Fruit fly (Drosophila melanogaster) whole organism, embryonic: ENCODE results near the gene cl.

Experiments used
- Adf1 ChIP-seq: fragments of 200-800 bp; sonication (Bioruptor generic); IDR thresholded peaks from 2 replicates; pipeline ENCODE4 v1.3.6; 2022; ENCODE audit warnings: missing biosample characterization, missing genetic modification characterization
- B-H2 ChIP-seq: fragments of 200-800 bp; sonication (Bioruptor generic); optimal IDR thresholded peaks from 2 replicates; lab custom pipeline; 2018; ENCODE audit warnings: missing biosample characterization, mild to moderate bottlenecking, missing genetic modification characterization
- CG10209 ChIP-seq: fragments of 200-800 bp; sonication (Bioruptor generic); optimal IDR thresholded peaks from 3 replicates; lab custom pipeline; 2017; ENCODE audit warnings: missing biosample characterization, mild to moderate bottlenecking, missing genetic modification characterization, missing genetic modification reagents
- CG10654 ChIP-seq: fragments of 200-800 bp; sonication (Bioruptor generic); optimal IDR thresholded peaks from 2 replicates; lab custom pipeline; 2016; ENCODE audit warnings: missing biosample characterization, missing genetic modification characterization
- CG11398 ChIP-seq: fragments of 200-800 bp; sonication (Bioruptor generic); optimal IDR thresholded peaks from 2 replicates; lab custom pipeline; 2016; ENCODE audit warnings: missing biosample characterization, missing genetic modification characterization
- CG11504 ChIP-seq: fragments of 200-800 bp; sonication (Bioruptor generic); optimal IDR thresholded peaks from 3 replicates; lab custom pipeline; 2019; ENCODE audit warnings: missing biosample characterization, mild to moderate bottlenecking, missing genetic modification characterization, moderate library complexity
- CG13287 ChIP-seq: fragments of 200-800 bp; sonication (Bioruptor generic); IDR thresholded peaks from 2 replicates; pipeline ENCODE4 v1.3.6; 2022; ENCODE audit warnings: missing biosample characterization, missing genetic modification characterization; ENCODE audit not compliant: partially characterized antibody
- CG15514 ChIP-seq: fragments of 200-800 bp; sonication (Bioruptor generic); optimal IDR thresholded peaks from 3 replicates; lab custom pipeline; 2017; ENCODE audit warnings: missing biosample characterization, missing genetic modification characterization, mild to moderate bottlenecking, moderate library complexity, missing genetic modification reagents
- CG33557 ChIP-seq: fragments of 200-800 bp; sonication (Bioruptor generic); optimal IDR thresholded peaks from 2 replicates; lab custom pipeline; 2019; ENCODE audit warnings: missing biosample characterization, mild to moderate bottlenecking, missing genetic modification characterization, moderate library complexity
- CG3838 ChIP-seq: fragments of 200-800 bp; sonication (Bioruptor generic); optimal IDR thresholded peaks from 3 replicates; lab custom pipeline; 2016; ENCODE audit warnings: missing biosample characterization, missing genetic modification characterization
- CG43689 ChIP-seq: fragments of 200-800 bp; sonication (Bioruptor generic); IDR thresholded peaks from 2 replicates; pipeline ENCODE4 v1.3.6; 2022; ENCODE audit warnings: missing biosample characterization, missing genetic modification characterization
- CG4707 ChIP-seq: fragments of 200-800 bp; sonication (Bioruptor generic); optimal IDR thresholded peaks from 2 replicates; lab custom pipeline; 2018; ENCODE audit warnings: missing biosample characterization, mild to moderate bottlenecking, missing genetic modification characterization, moderate library complexity
- CG4730 ChIP-seq: fragments of 200-800 bp; sonication (Bioruptor generic); IDR thresholded peaks from 2 replicates; pipeline ENCODE4 v1.3.6; 2022; ENCODE audit warnings: missing biosample characterization, missing genetic modification characterization
- CG5180 ChIP-seq: fragments of 200-800 bp; sonication (Bioruptor generic); optimal IDR thresholded peaks from 3 replicates; lab custom pipeline; 2017; ENCODE audit warnings: missing biosample characterization, missing genetic modification characterization, mild to moderate bottlenecking, moderate library complexity, missing genetic modification reagents
- CG6854 ChIP-seq: fragments of 200-800 bp; sonication (Bioruptor generic); optimal IDR thresholded peaks from 3 replicates; lab custom pipeline; 2017; ENCODE audit warnings: missing biosample characterization, mild to moderate bottlenecking, missing genetic modification characterization
- CG7556 ChIP-seq: fragments of 200-800 bp; sonication (Bioruptor generic); optimal IDR thresholded peaks from 2 replicates; lab custom pipeline; 2017; ENCODE audit warnings: missing biosample characterization, mild to moderate bottlenecking, missing genetic modification characterization
- CG7786 ChIP-seq: fragments of 200-800 bp; sonication (Bioruptor generic); optimal IDR thresholded peaks from 2 replicates; lab custom pipeline; 2016; ENCODE audit warnings: missing biosample characterization, missing genetic modification characterization
- CG8359 ChIP-seq: fragments of 200-800 bp; sonication (Bioruptor generic); optimal IDR thresholded peaks from 2 replicates; lab custom pipeline; 2017; ENCODE audit warnings: missing biosample characterization, mild to moderate bottlenecking, missing genetic modification characterization, borderline replicate concordance
- CG8765 ChIP-seq: fragments of 200-800 bp; sonication (Bioruptor generic); IDR thresholded peaks from 2 replicates; pipeline ENCODE4 v1.3.6; 2022; ENCODE audit warnings: missing biosample characterization, missing genetic modification characterization
- Deaf1 ChIP-seq: fragments of 200-800 bp; optimal IDR thresholded peaks from 3 replicates; lab custom pipeline; 2019; ENCODE audit warnings: missing biosample characterization, mild to moderate bottlenecking, missing genetic modification characterization, moderate library complexity
- Dll ChIP-seq: fragments of 200-800 bp; sonication (Bioruptor generic); IDR thresholded peaks from 4 replicates; pipeline ENCODE4 v1.3.6; 2022; ENCODE audit warnings: missing biosample characterization, missing genetic modification characterization; ENCODE audit not compliant: partially characterized antibody
- Dref ChIP-seq: fragments of 200-800 bp; sonication (Bioruptor generic); IDR thresholded peaks from 2 replicates; pipeline ENCODE4 v1.3.6; 2022; ENCODE audit warnings: missing biosample characterization, missing genetic modification characterization
- E2f2 ChIP-seq: fragments of 200-800 bp; sonication (Bioruptor generic); IDR thresholded peaks from 2 replicates; pipeline ENCODE4 v1.3.6; 2022; ENCODE audit warnings: missing biosample characterization, missing genetic modification characterization
- Gsc ChIP-seq: fragments of 200-800 bp; sonication (Bioruptor generic); IDR thresholded peaks from 2 replicates; pipeline ENCODE4 v1.3.6; 2022; ENCODE audit warnings: missing biosample characterization, missing genetic modification characterization
- HmgZ ChIP-seq: fragments of 200-800 bp; sonication (Bioruptor generic); optimal IDR thresholded peaks from 2 replicates; lab custom pipeline; 2018; ENCODE audit warnings: missing biosample characterization, mild to moderate bottlenecking, missing genetic modification characterization
- Hr39 ChIP-seq: fragments of >200 bp; optimal IDR thresholded peaks from 2 replicates; lab custom pipeline; 2017
- Lim3 ChIP-seq: fragments of 200-800 bp; sonication (Bioruptor generic); IDR thresholded peaks from 2 replicates; pipeline ENCODE4 v1.3.6; 2022; ENCODE audit warnings: missing biosample characterization, missing genetic modification characterization
- MBD-R2 ChIP-seq: fragments of 200-800 bp; sonication (Bioruptor generic); IDR thresholded peaks from 2 replicates; pipeline ENCODE4 v1.3.6; 2022; ENCODE audit warnings: missing biosample characterization, missing genetic modification characterization
- MTF-1 ChIP-seq: fragments of 200-800 bp; sonication (Bioruptor generic); optimal IDR thresholded peaks from 2 replicates; lab custom pipeline; 2018; ENCODE audit warnings: missing biosample characterization, mild to moderate bottlenecking, missing genetic modification characterization, borderline replicate concordance
- Mad ChIP-seq: fragments of 200-800 bp; sonication (Bioruptor generic); optimal IDR thresholded peaks from 2 replicates; lab custom pipeline; 2016; ENCODE audit warnings: missing biosample characterization, missing genetic modification characterization
- Scr ChIP-seq: fragments of 200-800 bp; sonication (Bioruptor generic); IDR thresholded peaks from 2 replicates; pipeline ENCODE4 v1.3.6; 2022; ENCODE audit warnings: missing biosample characterization, missing genetic modification characterization; ENCODE audit not compliant: partially characterized antibody
- Trl ChIP-seq, 3 experiments: fragments of >200 bp in 2 of 3; fragments of 200-800 bp in 1 of 3; sonication (Bioruptor generic) in 1 of 3; optimal IDR thresholded peaks; 2 replicates in 1 of 3; 3 replicates in 2 of 3; lab custom pipeline; 2016 to 2017; ENCODE audit warnings: missing biosample characterization in 1 of 3, missing genetic modification characterization in 1 of 3
- Vsx1 ChIP-seq: fragments of 200-800 bp; sonication (Bioruptor generic); optimal IDR thresholded peaks from 2 replicates; lab custom pipeline; 2017; ENCODE audit warnings: missing biosample characterization, mild to moderate bottlenecking, missing genetic modification characterization, missing genetic modification reagents
- aop ChIP-seq: fragments of 200-800 bp; sonication (Bioruptor generic); IDR thresholded peaks from 2 replicates; pipeline ENCODE4 v1.3.6; 2022; ENCODE audit warnings: missing biosample characterization, missing genetic modification characterization
- danr ChIP-seq: fragments of 200-800 bp; sonication (Bioruptor generic); IDR thresholded peaks from 2 replicates; pipeline ENCODE4 v1.3.6; 2022; ENCODE audit warnings: missing biosample characterization, missing genetic modification characterization
- dmrt99B ChIP-seq: fragments of 200-800 bp; sonication (Bioruptor generic); optimal IDR thresholded peaks from 2 replicates; lab custom pipeline; 2018; ENCODE audit warnings: missing biosample characterization, mild to moderate bottlenecking, missing genetic modification characterization, moderate library complexity
- emc ChIP-seq: fragments of 200-800 bp; sonication (Bioruptor generic); optimal IDR thresholded peaks from 2 replicates; lab custom pipeline; 2016; ENCODE audit warnings: missing biosample characterization, missing genetic modification characterization
- ems ChIP-seq: fragments of 200-800 bp; sonication (Bioruptor generic); optimal IDR thresholded peaks from 3 replicates; lab custom pipeline; 2016; ENCODE audit warnings: missing biosample characterization, missing genetic modification characterization
- gcm2 ChIP-seq: fragments of 200-800 bp; sonication (Bioruptor generic); optimal IDR thresholded peaks from 2 replicates; lab custom pipeline; 2016; ENCODE audit warnings: missing biosample characterization, missing genetic modification characterization
- grn ChIP-seq: fragments of 200-800 bp; sonication (Bioruptor generic); optimal IDR thresholded peaks from 3 replicates; lab custom pipeline; 2017; ENCODE audit warnings: missing biosample characterization, missing genetic modification characterization
- hkb ChIP-seq, 2 experiments: fragments of 200-800 bp in 1 of 2; fragments of >200 bp in 1 of 2; sonication (Bioruptor generic) in 1 of 2; IDR thresholded peaks in 1 of 2; optimal IDR thresholded peaks in 1 of 2; 2 replicates each; pipeline versions ENCODE4 v1.3.6 to Lab custom; 2017 to 2022; ENCODE audit warnings: missing biosample characterization in 1 of 2, missing genetic modification characterization in 1 of 2
- mam ChIP-seq: fragments of 200-800 bp; sonication (Bioruptor generic); optimal IDR thresholded peaks from 3 replicates; lab custom pipeline; 2016; ENCODE audit warnings: missing biosample characterization, missing genetic modification characterization
- phol ChIP-seq: fragments of 200-800 bp; sonication (Bioruptor generic); optimal IDR thresholded peaks from 3 replicates; lab custom pipeline; 2018; ENCODE audit warnings: missing biosample characterization, mild to moderate bottlenecking, missing genetic modification characterization, moderate library complexity
- pita ChIP-seq: fragments of 200-800 bp; sonication (Bioruptor generic); optimal IDR thresholded peaks from 2 replicates; lab custom pipeline; 2017; ENCODE audit warnings: missing biosample characterization, mild to moderate bottlenecking, missing genetic modification characterization
- pnt ChIP-seq: fragments of 200-800 bp; sonication (Bioruptor generic); optimal IDR thresholded peaks from 3 replicates; lab custom pipeline; 2016; ENCODE audit warnings: missing biosample characterization, missing genetic modification characterization
- salm ChIP-seq: fragments of 200-800 bp; sonication (Bioruptor generic); optimal IDR thresholded peaks from 2 replicates; lab custom pipeline; 2018; ENCODE audit warnings: missing biosample characterization, mild to moderate bottlenecking, missing genetic modification characterization
- sens-2 ChIP-seq: fragments of 200-800 bp; sonication (Bioruptor generic); IDR thresholded peaks from 2 replicates; pipeline ENCODE4 v1.3.6; 2022; ENCODE audit warnings: missing biosample characterization, missing genetic modification characterization
- sr ChIP-seq: fragments of 200-800 bp; sonication (Bioruptor generic); IDR thresholded peaks from 3 replicates; pipeline ENCODE4 v1.3.6; 2022; ENCODE audit warnings: missing biosample characterization, missing genetic modification characterization
- tin ChIP-seq: fragments of 200-800 bp; sonication (Bioruptor generic); optimal IDR thresholded peaks from 3 replicates; lab custom pipeline; 2016; ENCODE audit warnings: missing biosample characterization, missing genetic modification characterization
- yki ChIP-seq: fragments of >200 bp; optimal IDR thresholded peaks from 3 replicates; lab custom pipeline; 2018
- zen ChIP-seq: fragments of 200-800 bp; sonication (Bioruptor generic); optimal IDR thresholded peaks from 3 replicates; lab custom pipeline; 2018; ENCODE audit warnings: missing biosample characterization, mild to moderate bottlenecking, missing genetic modification characterization, moderate library complexity

The cl gene

dm6 chr2L:5519846-5520384, at the start of gene cl, which contains the start of gene CG7382 (continued):
- TF ChIP-seq CG10209 (GFP tag; lab: Kevin White, UChicago) (peak; percentile 2), CG8359 (GFP tag; lab: Kevin White, UChicago) (no peak), CG4730 (GFP tag; lab: Robert Waterston, UW) (no peak), CG13287 (no peak), CG33557 (GFP tag; lab: Kevin White, UChicago) (no peak), Trl (optimal IDR thresholded peaks at IDR 0.05; lab: Kevin White, UChicago) (no peak), Trl (GFP tag; optimal IDR thresholded peaks at IDR 0.05; lab: Kevin White, UChicago) (no peak), aop (GFP tag; lab: Robert Waterston, UW) (no peak), emc (GFP tag; lab: Kevin White, UChicago) (no peak), CG11398 (no peak), mam (peak; percentile 16), Dll (GFP tag; lab: Robert Waterston, UW) (no peak), CG8765 (GFP tag; lab: Robert Waterston, UW) (no peak), CG6854 (no peak), Gsc (GFP tag; lab: Robert Waterston, UW) (no peak), dmrt99B (tag; lab: Kevin White, UChicago) (peak; percentile 34), sens-2 (GFP tag; lab: Robert Waterston, UW) (no peak), MBD-R2 (GFP tag; lab: Robert Waterston, UW) (peak; percentile 38; the same call in 1 of the 2 replicates), yki (lab: Kevin White, UChicago) (no peak), gcm2 (no peak), CG7556 (GFP tag; lab: Kevin White, UChicago) (peak; percentile 27), B-H2 (GFP tag; lab: Kevin White, UChicago) (peak; percentile 28), CG4707 (GFP tag; lab: Kevin White, UChicago) (no peak), CG15514 (GFP tag; lab: Kevin White, UChicago) (peak; percentile 41), phol (tag; lab: Kevin White, UChicago) (peak; percentile 72), CG3838 (no peak), CG5180 (GFP tag; lab: Kevin White, UChicago) (no peak), salm (tag; lab: Kevin White, UChicago) (no peak), Vsx1 (GFP tag; lab: Kevin White, UChicago) (no peak), CG7786 (GFP tag; lab: Kevin White, UChicago) (no peak), Scr (GFP tag; lab: Robert Waterston, UW) (no peak), Hr39 (no peak), CG43689 (GFP tag; lab: Robert Waterston, UW) (no peak), pnt (GFP tag; lab: Kevin White, UChicago) (no peak), tin (peak; percentile 45), Deaf1 (tag; lab: Kevin White, UChicago) (no peak), ems (GFP tag; lab: Kevin White, UChicago) (no peak), sr (GFP tag; lab: Robert Waterston, UW) (no peak), grn (GFP tag; lab: Kevin White, UChicago) (no peak), pita (GFP tag; lab: Kevin White, UChicago) (no peak), CG11504 (peak; percentile 69), Mad (no peak), Adf1 (no peak), HmgZ (tag; lab: Kevin White, UChicago) (no peak), E2f2 (peak; percentile 22; the same call in 1 of the 2 replicates), danr (GFP tag; lab: Robert Waterston, UW) (no peak), hkb (optimal IDR thresholded peaks at IDR 0.05; lab: Kevin White, UChicago) (peak; percentile 85), hkb (GFP tag; IDR thresholded peaks at IDR 0.05; lab: Robert Waterston, UW) (no peak), CG10654 (GFP tag; lab: Kevin White, UChicago) (peak; percentile 36), Dref (GFP tag; lab: Robert Waterston, UW) (peak; percentile 59), zen (tag; lab: Kevin White, UChicago) (peak; percentile 42), Lim3 (no peak), MTF-1 (GFP tag; lab: Kevin White, UChicago) (no peak)
